Worm (Caenorhabditis elegans): ENCODE data around the gene C50E10.2.

Gene C50E10.2

ce11 chrII:12344787-12345186 is 35.3 kb upstream of the C50E10.2 start, which contains the start of gene C44C11.6 (continued):
- no peak for TF ChIP-seq cebp-2 (GFP tag; IDR thresholded peaks at IDR 0.05)
- TF ChIP-seq pha-4 (tag; optimal IDR thresholded peaks at IDR 0.05): no peak
- TF ChIP-seq snpc-1.1 (tag; optimal IDR thresholded peaks at IDR 0.05; ENCODE audit: insufficient read depth): no peak
- no peak for TF ChIP-seq F39B2.1 (GFP tag; IDR thresholded peaks at IDR 0.05)
- no peak for TF ChIP-seq lsy-27 (tag; optimal IDR thresholded peaks at IDR 0.05; ENCODE audit: borderline replicate concordance, insufficient read depth)
- 0 out of 2 replicates have a peak, but pooled peaks have one; percentile 16 for TF ChIP-seq F33H1.4 (GFP tag; IDR thresholded peaks at IDR 0.05)
- no peak for TF ChIP-seq unc-62 (GFP tag; optimal IDR thresholded peaks at IDR 0.05)
- TF ChIP-seq rcor-1 (GFP tag; IDR thresholded peaks at IDR 0.05): no peak
- no peak for TF ChIP-seq tlf-1 (GFP tag; optimal IDR thresholded peaks at IDR 0.05)
- TF ChIP-seq Y56A3A.18 (GFP tag; IDR thresholded peaks at IDR 0.05): no peak
- 0 out of 2 replicates have a peak, but pooled peaks have one; percentile 12 for TF ChIP-seq pbrm-1 (GFP tag; IDR thresholded peaks at IDR 0.05)
- no peak for TF ChIP-seq Y53F4B.3 (GFP tag; IDR thresholded peaks at IDR 0.05)
- TF ChIP-seq egl-44 (GFP tag; IDR thresholded peaks at IDR 0.05): no peak
- peak; percentile 32 for TF ChIP-seq atf-7 (tag; optimal IDR thresholded peaks at IDR 0.05)
- no peak for TF ChIP-seq sea-2 (GFP tag; IDR thresholded peaks at IDR 0.05)
- no peak for TF ChIP-seq bed-1 (GFP tag; IDR thresholded peaks at IDR 0.05)
- TF ChIP-seq madf-10 (tag; optimal IDR thresholded peaks at IDR 0.05): no peak
- TF ChIP-seq let-526 (GFP tag; IDR thresholded peaks at IDR 0.05): no peak
- no peak for TF ChIP-seq hrde-1 (tag; optimal IDR thresholded peaks at IDR 0.05; ENCODE audit: borderline replicate concordance)
- 0 out of 2 replicates have a peak, but pooled peaks have one; percentile 24 for TF ChIP-seq hsf-1 (GFP tag; IDR thresholded peaks at IDR 0.05)
- no peak for TF ChIP-seq B0336.3 (GFP tag; IDR thresholded peaks at IDR 0.05)
- no peak for TF ChIP-seq hmg-1.2 (GFP tag; IDR thresholded peaks at IDR 0.05)
- TF ChIP-seq bed-2 (GFP tag; IDR thresholded peaks at IDR 0.05): no peak
- no peak for TF ChIP-seq mxl-1 (tag; optimal IDR thresholded peaks at IDR 0.05)
- no peak for TF ChIP-seq T07F8.4 (tag; optimal IDR thresholded peaks at IDR 0.05)
- peak; percentile 6 for TF ChIP-seq nhr-27 (tag; optimal IDR thresholded peaks at IDR 0.05)
- TF ChIP-seq ztf-6 (GFP tag; IDR thresholded peaks at IDR 0.05): no peak
- TF ChIP-seq T26A5.8 (tag; optimal IDR thresholded peaks at IDR 0.05): no peak
- no peak for TF ChIP-seq ets-4 (GFP tag; optimal IDR thresholded peaks at IDR 0.05)
- peak; percentile 34 for TF ChIP-seq mcd-1 (GFP tag; IDR thresholded peaks at IDR 0.05)
- TF ChIP-seq him-1 (tag; optimal IDR thresholded peaks at IDR 0.05): peak; percentile 18
- no peak for TF ChIP-seq F57C9.4 (tag; optimal IDR thresholded peaks at IDR 0.05)
- no peak for TF ChIP-seq ztf-28 (GFP tag; IDR thresholded peaks at IDR 0.05)
- no peak for TF ChIP-seq snpc-1.3 (tag; optimal IDR thresholded peaks at IDR 0.05; ENCODE audit: insufficient read depth)
- no peak for TF ChIP-seq die-1 (tag; optimal IDR thresholded peaks at IDR 0.05)
- TF ChIP-seq cebp-1 (GFP tag; IDR thresholded peaks at IDR 0.05): no peak
- peak; percentile 12 for TF ChIP-seq cebp-1 (tag; optimal IDR thresholded peaks at IDR 0.05)
- no peak for TF ChIP-seq Y79H2A.3 (GFP tag; conservative IDR thresholded peaks at IDR 0.05)
- no peak for TF ChIP-seq C06A6.2 (GFP tag; conservative IDR thresholded peaks at IDR 0.05)
- TF ChIP-seq madf-6 (GFP tag; IDR thresholded peaks at IDR 0.05): no peak
- no peak for TF ChIP-seq madf-3 (GFP tag; IDR thresholded peaks at IDR 0.05)
- TF ChIP-seq ceh-40 (GFP tag; IDR thresholded peaks at IDR 0.05): no peak
- TF ChIP-seq zim-3 (tag; optimal IDR thresholded peaks at IDR 0.05): no peak
- TF ChIP-seq lag-1 (GFP tag; IDR thresholded peaks at IDR 0.05): 0 out of 2 replicates have a peak, but pooled peaks have one; percentile 53
- TF ChIP-seq C17E4.6 (GFP tag; IDR thresholded peaks at IDR 0.05): no peak
- TF ChIP-seq gei-17 (GFP tag; optimal IDR thresholded peaks at IDR 0.05): no peak
- peak; percentile 15; the same call in 1 of the 2 replicates for TF ChIP-seq K11D2.4 (GFP tag; IDR thresholded peaks at IDR 0.05)
- TF ChIP-seq dpff-1 (tag; optimal IDR thresholded peaks at IDR 0.05): no peak

All from whole organism, young adult.